Fruit fly (Drosophila melanogaster) whole organism, prepupa: Measurements from ENCODE around the gene CG31872.

Experiments used
- CG10631 ChIP-seq: fragments of 200-800 bp; sonication (Bioruptor generic); optimal IDR thresholded peaks from 2 replicates; lab custom pipeline; 2016; ENCODE audit warnings: missing biosample characterization, missing genetic modification characterization
- CG10669 ChIP-seq: fragments of 200-800 bp; sonication (Bioruptor generic); optimal IDR thresholded peaks from 3 replicates; lab custom pipeline; 2018; ENCODE audit warnings: missing biosample characterization, mild to moderate bottlenecking, missing genetic modification characterization, moderate library complexity
- CG11294 ChIP-seq: fragments of 200-800 bp; sonication (Bioruptor generic); IDR thresholded peaks from 2 replicates; pipeline ENCODE4 v1.3.6; 2022; ENCODE audit warnings: missing biosample characterization, missing genetic modification characterization
- CG11762 ChIP-seq: fragments of 200-800 bp; sonication (Bioruptor generic); optimal IDR thresholded peaks from 3 replicates; lab custom pipeline; 2016; ENCODE audit warnings: missing biosample characterization, missing genetic modification characterization; ENCODE audit not compliant: insufficient read depth
- CG11902 ChIP-seq: fragments of 200-800 bp; sonication (Bioruptor generic); optimal IDR thresholded peaks from 3 replicates; lab custom pipeline; 2016; ENCODE audit warnings: missing biosample characterization, missing genetic modification characterization
- CG1621 ChIP-seq: fragments of 200-800 bp; sonication (Bioruptor generic); optimal IDR thresholded peaks from 3 replicates; lab custom pipeline; 2018; ENCODE audit warnings: missing biosample characterization, mild to moderate bottlenecking, missing genetic modification characterization
- CG16779 ChIP-seq: fragments of 200-800 bp; sonication (Bioruptor generic); optimal IDR thresholded peaks from 3 replicates; lab custom pipeline; 2017; ENCODE audit warnings: missing biosample characterization, mild to moderate bottlenecking, missing genetic modification characterization
- CG3032 ChIP-seq: fragments of 200-800 bp; optimal IDR thresholded peaks from 2 replicates; lab custom pipeline; 2019; ENCODE audit warnings: missing biosample characterization, mild to moderate bottlenecking, missing genetic modification characterization, moderate library complexity
- CG32006 ChIP-seq: fragments of 200-800 bp; sonication (Bioruptor generic); optimal IDR thresholded peaks from 3 replicates; lab custom pipeline; 2017; ENCODE audit warnings: missing biosample characterization, mild to moderate bottlenecking, missing genetic modification characterization
- CG3919 ChIP-seq: fragments of 200-800 bp; sonication (Bioruptor generic); optimal IDR thresholded peaks from 3 replicates; lab custom pipeline; 2016; ENCODE audit warnings: missing biosample characterization, missing genetic modification characterization
- CG4318 ChIP-seq: fragments of 200-800 bp; sonication (Bioruptor generic); optimal IDR thresholded peaks from 3 replicates; lab custom pipeline; 2017; ENCODE audit warnings: missing biosample characterization, mild to moderate bottlenecking, missing genetic modification characterization
- CG6163 ChIP-seq: fragments of 200-800 bp; sonication (Bioruptor generic); IDR thresholded peaks from 3 replicates; pipeline ENCODE4 v1.3.6; 2022; ENCODE audit warnings: missing biosample characterization, missing genetic modification characterization
- CG6854 ChIP-seq: fragments of 200-800 bp; sonication (Bioruptor generic); optimal IDR thresholded peaks from 2 replicates; lab custom pipeline; 2017; ENCODE audit warnings: missing biosample characterization, mild to moderate bottlenecking, missing genetic modification characterization
- CG8119 ChIP-seq: fragments of 200-800 bp; sonication (Bioruptor generic); IDR thresholded peaks from 3 replicates; pipeline ENCODE4 v1.3.6; 2022; ENCODE audit warnings: missing biosample characterization, missing genetic modification characterization
- CG8632 ChIP-seq: fragments of 200-800 bp; sonication (Bioruptor generic); optimal IDR thresholded peaks from 3 replicates; lab custom pipeline; 2016; ENCODE audit warnings: missing biosample characterization, missing genetic modification characterization
- CG9139 ChIP-seq: fragments of 200-800 bp; sonication (Bioruptor generic); optimal IDR thresholded peaks from 3 replicates; lab custom pipeline; 2017; ENCODE audit warnings: missing biosample characterization, mild to moderate bottlenecking, missing genetic modification characterization
- Eip78C ChIP-seq: fragments of 200-800 bp; sonication (Bioruptor generic); peaks from one replicate; lab custom pipeline; 2016; ENCODE audit warnings: missing biosample characterization, missing genetic modification characterization
- Eip93F ChIP-seq: fragments of 200-800 bp; sonication (Bioruptor generic); optimal IDR thresholded peaks from 2 replicates; lab custom pipeline; 2016; ENCODE audit warnings: missing biosample characterization, mild to moderate bottlenecking, missing genetic modification characterization
- Ets96B ChIP-seq: fragments of 200-800 bp; optimal IDR thresholded peaks from 2 replicates; lab custom pipeline; 2019; ENCODE audit warnings: missing biosample characterization, mild to moderate bottlenecking, missing genetic modification characterization, moderate library complexity
- Gug ChIP-seq: fragments of 200-800 bp; sonication (Bioruptor generic); IDR thresholded peaks from 2 replicates; pipeline ENCODE4 v1.3.6; 2022; ENCODE audit warnings: missing biosample characterization, missing genetic modification characterization
- Hr38 ChIP-seq: sonication (Bioruptor generic); optimal IDR thresholded peaks from 2 replicates; lab custom pipeline; 2016; ENCODE audit warnings: missing biosample characterization, missing genetic modification characterization
- Lpt ChIP-seq: fragments of 200-800 bp; sonication (Bioruptor generic); optimal IDR thresholded peaks from 3 replicates; lab custom pipeline; 2016; ENCODE audit warnings: missing biosample characterization, missing genetic modification characterization
- Met ChIP-seq: fragments of 200-800 bp; sonication (Bioruptor generic); optimal IDR thresholded peaks from 3 replicates; lab custom pipeline; 2016; ENCODE audit warnings: missing biosample characterization, missing genetic modification characterization
- Smox ChIP-seq: fragments of 200-800 bp; sonication (Bioruptor generic); optimal IDR thresholded peaks from 3 replicates; lab custom pipeline; 2016; ENCODE audit warnings: missing biosample characterization, missing genetic modification characterization
- Sox102F ChIP-seq: fragments of 200-800 bp; sonication (Bioruptor generic); optimal IDR thresholded peaks from 2 replicates; lab custom pipeline; 2016; ENCODE audit warnings: missing biosample characterization, mild to moderate bottlenecking, missing genetic modification characterization
- Sox14 ChIP-seq: fragments of 200-800 bp; sonication (Bioruptor generic); optimal IDR thresholded peaks from 3 replicates; lab custom pipeline; 2016; ENCODE audit warnings: missing biosample characterization, missing genetic modification characterization
- achi ChIP-seq: fragments of 200-800 bp; sonication (Bioruptor generic); optimal IDR thresholded peaks from 3 replicates; lab custom pipeline; 2016; ENCODE audit warnings: missing biosample characterization, missing genetic modification characterization
- acj6 ChIP-seq: fragments of 200-800 bp; sonication (Bioruptor generic); optimal IDR thresholded peaks from 3 replicates; lab custom pipeline; 2016; ENCODE audit warnings: missing biosample characterization, missing genetic modification characterization
- dsx ChIP-seq: fragments of 200-800 bp; optimal IDR thresholded peaks from 3 replicates; lab custom pipeline; 2019; ENCODE audit warnings: missing biosample characterization, mild to moderate bottlenecking, missing genetic modification characterization, moderate library complexity; ENCODE audit not compliant: poor library complexity, severe bottlenecking
- eg ChIP-seq: fragments of 200-800 bp; sonication (Bioruptor generic); IDR thresholded peaks from 3 replicates; pipeline ENCODE4 v1.3.6; 2022; ENCODE audit warnings: missing biosample characterization, missing genetic modification characterization
- esn ChIP-seq: fragments of 200-800 bp; sonication (Bioruptor generic); optimal IDR thresholded peaks from 2 replicates; lab custom pipeline; 2016; ENCODE audit warnings: missing biosample characterization, mild to moderate bottlenecking, missing genetic modification characterization, moderate library complexity
- lz ChIP-seq: fragments of 200-800 bp; sonication (Bioruptor generic); optimal IDR thresholded peaks from 3 replicates; lab custom pipeline; 2016; ENCODE audit warnings: missing biosample characterization, missing genetic modification characterization
- net ChIP-seq: fragments of 200-800 bp; sonication (Bioruptor generic); optimal IDR thresholded peaks from 3 replicates; lab custom pipeline; 2016; ENCODE audit warnings: missing biosample characterization, missing genetic modification characterization
- salr ChIP-seq, 2 experiments: fragments of 200-800 bp; sonication (Bioruptor generic); optimal IDR thresholded peaks; 3 replicates each; lab custom pipeline; 2016 to 2018; ENCODE audit warnings: missing biosample characterization in 2 of 2, missing genetic modification characterization in 2 of 2, mild to moderate bottlenecking in 1 of 2
- spab ChIP-seq: fragments of 200-800 bp; sonication (Bioruptor generic); optimal IDR thresholded peaks from 2 replicates; lab custom pipeline; 2017; ENCODE audit warnings: missing biosample characterization, mild to moderate bottlenecking, missing genetic modification characterization, missing genetic modification reagents
- ss ChIP-seq, 2 experiments: fragments of 200-800 bp; sonication (Bioruptor generic); optimal IDR thresholded peaks; 2 replicates in 1 of 2; 3 replicates in 1 of 2; lab custom pipeline; 2017 to 2018; ENCODE audit warnings: mild to moderate bottlenecking in 2 of 2, missing biosample characterization in 2 of 2, missing genetic modification characterization in 2 of 2, moderate library complexity in 1 of 2
- svp ChIP-seq: fragments of 200-800 bp; sonication (Bioruptor generic); peaks from one replicate; lab custom pipeline; 2016; ENCODE audit warnings: missing biosample characterization, missing genetic modification characterization

CG31872 gene

DNA sequence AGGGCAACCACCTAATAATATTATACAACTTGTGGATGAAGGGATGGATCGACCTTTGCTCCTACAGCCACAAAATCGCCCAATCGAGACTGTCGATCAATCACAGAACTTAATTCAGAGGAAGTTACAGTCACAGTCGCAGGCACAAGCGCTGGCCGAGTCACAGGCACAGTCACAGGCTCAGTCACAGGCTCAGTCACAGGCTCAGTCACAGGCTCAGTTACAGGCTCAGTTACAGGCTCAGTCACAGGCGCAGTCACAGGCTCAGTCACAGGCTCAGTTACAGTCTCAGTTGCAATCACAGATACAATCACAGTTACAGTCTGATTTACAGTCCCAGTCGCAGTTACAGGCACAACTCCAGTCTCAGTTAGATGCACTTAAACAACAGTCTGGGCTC is 7.0 kb downstream of the CG31872 start:
- TF ChIP-seq svp (GFP tag; lab: Kevin White, UChicago) (peak; percentile 33), CG10631 (GFP tag; lab: Kevin White, UChicago) (no peak)

DNA sequence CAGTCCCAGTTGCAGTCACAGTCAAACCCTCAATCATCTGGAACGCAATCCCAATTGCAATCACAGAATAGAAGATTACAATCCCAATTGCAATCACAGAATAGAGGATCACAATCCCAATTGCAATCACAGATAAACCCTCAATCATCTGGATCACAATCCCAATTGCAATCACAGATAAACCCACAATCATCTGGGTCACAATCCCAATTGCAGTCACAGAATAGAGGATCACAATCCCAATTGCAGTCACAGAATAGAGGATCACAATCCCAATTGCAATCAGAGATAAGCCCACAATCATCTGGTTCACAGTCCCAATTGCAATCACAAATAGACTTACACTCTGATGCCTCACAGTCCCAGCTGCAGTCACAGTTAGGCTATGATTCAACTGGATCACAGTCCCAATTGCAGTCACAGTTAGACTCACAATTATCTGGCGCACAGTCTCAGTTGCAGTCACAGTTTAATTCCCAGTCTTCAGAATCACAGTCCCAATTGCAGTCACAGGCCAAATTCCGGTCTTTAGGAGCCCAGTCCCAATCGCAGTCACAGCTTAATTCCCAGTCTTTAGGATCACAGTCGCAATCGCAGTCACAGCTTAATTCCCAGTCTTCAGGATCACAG is 8.1 kb downstream of the CG31872 start:
- TF ChIP-seq CG10669 (GFP tag; lab: Kevin White, UChicago) (no peak), CG6854 (GFP tag; lab: Kevin White, UChicago) (no peak), Eip78C (no peak), acj6 (GFP tag; lab: Kevin White, UChicago) (no peak), CG8119 (no peak), eg (GFP tag; lab: Robert Waterston, UW) (no peak), CG3919 (GFP tag; lab: Kevin White, UChicago) (no peak), CG4318 (GFP tag; lab: Kevin White, UChicago) (no peak)

DNA sequence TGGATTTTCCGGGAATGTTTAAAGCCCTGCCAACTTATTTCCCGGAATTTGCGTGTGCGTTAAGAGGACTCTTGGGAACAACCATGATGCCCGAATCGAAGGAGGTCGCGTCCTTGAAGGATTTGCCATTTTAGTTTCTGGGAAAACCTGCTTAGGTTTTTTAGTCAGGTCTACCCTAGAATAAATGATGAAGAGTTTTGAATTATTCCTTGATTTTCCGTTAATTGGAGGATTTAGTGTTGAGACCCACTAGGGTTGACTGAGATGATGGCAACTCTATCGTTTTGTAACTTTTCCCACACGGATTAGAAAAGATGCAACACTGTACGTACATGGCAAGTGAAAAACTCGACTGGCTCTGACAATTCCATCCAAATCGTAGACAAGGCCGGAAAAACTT is 11.6 kb downstream of the CG31872 start, which contains the start of gene dbf:
dbf (plus strand) TSS at position 301 of the 400 bp plus-strand sequence.
- TF ChIP-seq spab (GFP tag; lab: Kevin White, UChicago) (no peak), CG8632 (GFP tag; lab: Kevin White, UChicago) (no peak), Sox14 (no peak), Smox (GFP tag; lab: Kevin White, UChicago) (no peak), CG10669 (GFP tag; lab: Kevin White, UChicago) (no peak), acj6 (GFP tag; lab: Kevin White, UChicago) (no peak), svp (GFP tag; lab: Kevin White, UChicago) (no peak), CG4318 (GFP tag; lab: Kevin White, UChicago) (no peak), CG1621 (no peak), CG11762 (GFP tag; lab: Kevin White, UChicago) (no peak), Eip93F (GFP tag; lab: Kevin White, UChicago) (no peak), CG6854 (GFP tag; lab: Kevin White, UChicago) (no peak)

DNA sequence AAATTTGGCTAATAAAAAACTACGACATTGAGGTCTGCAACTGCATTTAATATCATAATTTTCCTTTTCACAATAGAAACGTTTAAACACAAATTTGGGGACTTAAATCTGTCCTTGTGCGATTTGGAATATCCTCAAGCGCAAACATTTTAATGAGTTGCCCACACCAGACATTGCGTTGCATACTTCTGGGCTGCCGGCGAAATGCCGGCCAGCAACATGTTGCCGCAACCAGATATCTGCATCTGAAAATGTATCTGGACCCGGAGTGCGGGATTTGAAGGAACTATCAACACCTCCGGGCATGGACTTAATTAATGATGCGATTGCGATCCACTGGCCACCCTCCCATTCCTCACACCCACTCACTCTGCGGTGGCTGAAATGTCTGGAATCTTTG is 14.8 kb downstream of the CG31872 start:
- no peak for TF ChIP-seq CG8632 (GFP tag; lab: Kevin White, UChicago)
- TF ChIP-seq CG9139 (GFP tag; lab: Kevin White, UChicago) = no peak

DNA sequence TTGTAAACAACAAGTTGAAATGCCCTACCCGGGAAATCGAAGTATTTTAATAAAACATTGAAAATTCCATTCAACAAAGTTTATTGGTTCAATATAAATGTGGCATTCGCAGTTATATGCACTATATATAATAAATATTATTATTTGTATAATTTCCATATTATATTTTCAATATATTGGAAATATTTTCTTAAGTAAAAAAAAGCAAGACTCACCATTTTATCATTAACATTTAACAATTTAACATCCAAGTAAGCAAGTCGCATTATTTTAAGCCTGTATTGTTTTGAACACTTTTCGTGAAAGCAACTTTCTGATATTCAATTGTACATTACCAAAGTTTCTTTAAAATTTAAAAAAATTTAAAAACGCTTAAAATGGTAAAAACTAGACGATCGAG is 18.2 kb downstream of the CG31872 start, which contains the start of gene CG45690:
CG45690 (plus strand) TSS at position 301 of the 400 bp plus-strand sequence.
- TF ChIP-seq Met (GFP tag; lab: Kevin White, UChicago) (no peak), CG11902 (GFP tag; lab: Kevin White, UChicago) (no peak), CG1621 (no peak), Sox102F (no peak)

DNA sequence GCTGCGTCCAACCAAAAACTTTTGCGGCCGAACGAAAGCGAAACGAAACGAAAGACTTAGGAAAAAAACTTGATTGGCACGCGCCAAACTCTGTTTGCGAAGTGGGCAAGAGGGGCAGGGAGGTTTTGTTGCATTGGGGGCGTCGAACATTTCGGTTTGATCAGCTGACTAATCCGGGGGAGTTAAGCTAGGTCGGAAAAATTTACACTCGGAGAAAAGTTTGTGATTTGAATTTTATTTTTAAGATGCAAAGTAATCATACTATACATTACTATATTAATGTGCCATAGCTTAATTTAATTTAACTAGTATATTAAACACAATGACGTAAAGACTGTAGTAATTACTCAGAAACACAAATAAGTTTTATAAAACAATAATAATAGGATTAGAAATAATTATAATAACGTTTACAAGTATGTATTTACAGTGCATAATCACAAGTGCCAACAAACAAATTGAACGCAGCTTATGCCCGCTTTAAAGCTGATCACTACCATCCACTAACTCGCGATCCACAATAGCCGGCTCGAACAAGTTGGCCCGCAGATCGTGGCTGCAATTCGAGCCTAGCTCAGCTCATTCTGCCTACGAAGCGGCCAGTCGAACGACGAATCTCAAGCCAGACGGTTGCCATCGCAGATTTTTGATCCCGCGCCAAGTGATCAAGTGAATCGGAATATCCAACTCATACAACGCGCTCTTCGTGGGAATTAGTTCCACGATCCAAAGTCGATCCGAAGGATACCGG is 21.9 kb downstream of the CG31872 start, which contains the start of gene CG31871:
CG31871 (plus strand) TSS at position 592 of the 751 bp plus-strand sequence.
- TF ChIP-seq CG1621 (peak; percentile 29), lz (GFP tag; lab: Kevin White, UChicago) (no peak), esn (GFP tag; lab: Kevin White, UChicago) (peak; percentile 2), Gug (peak; percentile 85), CG4318 (GFP tag; lab: Kevin White, UChicago) (peak; percentile 88), CG3919 (GFP tag; lab: Kevin White, UChicago) (peak; percentile 76), achi (GFP tag; lab: Kevin White, UChicago) (peak; percentile 80), CG10631 (GFP tag; lab: Kevin White, UChicago) (peak; percentile 77), CG6163 (peak; percentile 70), CG16779 (tag; lab: Kevin White, UChicago) (peak; percentile 17), ss (GFP tag; optimal IDR thresholded peaks at IDR 0.05; lab: Kevin White, UChicago) (peak; percentile 9 to 39), Hr38 (no peak), CG8119 (peak; percentile 96), salr (GFP tag; optimal IDR thresholded peaks at IDR 0.05; lab: Kevin White, UChicago) (peak in 1 of 2 experiments; percentile 89), Eip78C (peak; percentile 88), Smox (GFP tag; lab: Kevin White, UChicago) (no peak), Lpt (GFP tag; lab: Kevin White, UChicago) (peak; percentile 89), net (GFP tag; lab: Kevin White, UChicago) (peak; percentile 76), CG32006 (GFP tag; lab: Kevin White, UChicago) (peak; percentile 94), Ets96B (peak; percentile 76), CG11762 (GFP tag; lab: Kevin White, UChicago) (peak; percentile 42), Met (GFP tag; lab: Kevin White, UChicago) (peak; percentile 8), CG3032 (tag; lab: Kevin White, UChicago) (peak; percentile 73), CG11294 (peak; percentile 70), dsx (GFP tag; lab: Kevin White, UChicago) (peak; percentile 58)
